Fruit fly (Drosophila melanogaster) whole organism, prepupa: Measurements from ENCODE around the gene Naa80.

Experiments
- Blimp-1 ChIP-seq: fragments of 200-800 bp; sonication (Bioruptor generic); optimal IDR thresholded peaks from 3 replicates; lab custom pipeline; 2017; ENCODE audit warnings: missing biosample characterization, missing genetic modification characterization, mild to moderate bottlenecking, moderate library complexity, missing genetic modification reagents
- CG10631 ChIP-seq: fragments of 200-800 bp; sonication (Bioruptor generic); optimal IDR thresholded peaks from 2 replicates; lab custom pipeline; 2016; ENCODE audit warnings: missing biosample characterization, missing genetic modification characterization
- CG11294 ChIP-seq: fragments of 200-800 bp; sonication (Bioruptor generic); IDR thresholded peaks from 2 replicates; pipeline ENCODE4 v1.3.6; 2022; ENCODE audit warnings: missing biosample characterization, missing genetic modification characterization
- CG11762 ChIP-seq: fragments of 200-800 bp; sonication (Bioruptor generic); optimal IDR thresholded peaks from 3 replicates; lab custom pipeline; 2016; ENCODE audit warnings: missing biosample characterization, missing genetic modification characterization; ENCODE audit not compliant: insufficient read depth
- CG1621 ChIP-seq: fragments of 200-800 bp; sonication (Bioruptor generic); optimal IDR thresholded peaks from 3 replicates; lab custom pipeline; 2018; ENCODE audit warnings: missing biosample characterization, mild to moderate bottlenecking, missing genetic modification characterization
- CG3032 ChIP-seq: fragments of 200-800 bp; optimal IDR thresholded peaks from 2 replicates; lab custom pipeline; 2019; ENCODE audit warnings: missing biosample characterization, mild to moderate bottlenecking, missing genetic modification characterization, moderate library complexity
- CG31627 ChIP-seq: fragments of 200-800 bp; sonication (Bioruptor generic); optimal IDR thresholded peaks from 3 replicates; lab custom pipeline; 2016; ENCODE audit warnings: missing biosample characterization, missing genetic modification characterization
- CG34406 ChIP-seq: fragments of 200-800 bp; sonication (Bioruptor generic); optimal IDR thresholded peaks from 3 replicates; lab custom pipeline; 2016; ENCODE audit warnings: missing biosample characterization, missing genetic modification characterization
- CG6276 ChIP-seq: fragments of 200-800 bp; sonication (Bioruptor generic); optimal IDR thresholded peaks from 2 replicates; lab custom pipeline; 2017; ENCODE audit warnings: missing biosample characterization, mild to moderate bottlenecking, missing genetic modification characterization
- CG7368 ChIP-seq: fragments of 200-800 bp; sonication (Bioruptor generic); optimal IDR thresholded peaks from 3 replicates; lab custom pipeline; 2016; ENCODE audit warnings: missing biosample characterization, missing genetic modification characterization
- CG8119 ChIP-seq: fragments of 200-800 bp; sonication (Bioruptor generic); IDR thresholded peaks from 3 replicates; pipeline ENCODE4 v1.3.6; 2022; ENCODE audit warnings: missing biosample characterization, missing genetic modification characterization
- CG8319 ChIP-seq: fragments of 200-800 bp; sonication (Bioruptor generic); optimal IDR thresholded peaks from 3 replicates; lab custom pipeline; 2016; ENCODE audit warnings: missing biosample characterization, missing genetic modification characterization
- CG8632 ChIP-seq: fragments of 200-800 bp; sonication (Bioruptor generic); optimal IDR thresholded peaks from 3 replicates; lab custom pipeline; 2016; ENCODE audit warnings: missing biosample characterization, missing genetic modification characterization
- CG9139 ChIP-seq: fragments of 200-800 bp; sonication (Bioruptor generic); optimal IDR thresholded peaks from 3 replicates; lab custom pipeline; 2017; ENCODE audit warnings: missing biosample characterization, mild to moderate bottlenecking, missing genetic modification characterization
- Eip78C ChIP-seq: fragments of 200-800 bp; sonication (Bioruptor generic); peaks from one replicate; lab custom pipeline; 2016; ENCODE audit warnings: missing biosample characterization, missing genetic modification characterization
- Ets96B ChIP-seq: fragments of 200-800 bp; optimal IDR thresholded peaks from 2 replicates; lab custom pipeline; 2019; ENCODE audit warnings: missing biosample characterization, mild to moderate bottlenecking, missing genetic modification characterization, moderate library complexity
- Hr38 ChIP-seq: sonication (Bioruptor generic); optimal IDR thresholded peaks from 2 replicates; lab custom pipeline; 2016; ENCODE audit warnings: missing biosample characterization, missing genetic modification characterization
- Hr39 ChIP-seq: fragments of 200-800 bp; sonication (Bioruptor generic); optimal IDR thresholded peaks from 2 replicates; lab custom pipeline; 2016; ENCODE audit warnings: missing biosample characterization, missing genetic modification characterization
- Lpt ChIP-seq: fragments of 200-800 bp; sonication (Bioruptor generic); optimal IDR thresholded peaks from 3 replicates; lab custom pipeline; 2016; ENCODE audit warnings: missing biosample characterization, missing genetic modification characterization
- OdsH ChIP-seq: fragments of 200-800 bp; sonication (Bioruptor generic); optimal IDR thresholded peaks from 3 replicates; lab custom pipeline; 2016; ENCODE audit warnings: missing biosample characterization, missing genetic modification characterization
- Sox14 ChIP-seq: fragments of 200-800 bp; sonication (Bioruptor generic); optimal IDR thresholded peaks from 3 replicates; lab custom pipeline; 2016; ENCODE audit warnings: missing biosample characterization, missing genetic modification characterization
- Sox15 ChIP-seq: fragments of 200-800 bp; sonication (Bioruptor generic); optimal IDR thresholded peaks from 3 replicates; lab custom pipeline; 2016; ENCODE audit warnings: missing biosample characterization, missing genetic modification characterization
- cyc ChIP-seq: fragments of 200-800 bp; sonication (Bioruptor generic); optimal IDR thresholded peaks from 3 replicates; lab custom pipeline; 2016; ENCODE audit warnings: missing biosample characterization, missing genetic modification characterization
- eg ChIP-seq: fragments of 200-800 bp; sonication (Bioruptor generic); IDR thresholded peaks from 3 replicates; pipeline ENCODE4 v1.3.6; 2022; ENCODE audit warnings: missing biosample characterization, missing genetic modification characterization
- esn ChIP-seq: fragments of 200-800 bp; sonication (Bioruptor generic); optimal IDR thresholded peaks from 2 replicates; lab custom pipeline; 2016; ENCODE audit warnings: missing biosample characterization, mild to moderate bottlenecking, missing genetic modification characterization, moderate library complexity
- fd85E ChIP-seq: fragments of 200-800 bp; sonication (Bioruptor generic); optimal IDR thresholded peaks from 3 replicates; lab custom pipeline; 2016; ENCODE audit warnings: missing biosample characterization, missing genetic modification characterization
- fkh ChIP-seq: fragments of 200-800 bp; sonication (Bioruptor generic); optimal IDR thresholded peaks from 3 replicates; lab custom pipeline; 2017; ENCODE audit warnings: missing biosample characterization, mild to moderate bottlenecking, missing genetic modification characterization, moderate library complexity
- lz ChIP-seq: fragments of 200-800 bp; sonication (Bioruptor generic); optimal IDR thresholded peaks from 3 replicates; lab custom pipeline; 2016; ENCODE audit warnings: missing biosample characterization, missing genetic modification characterization
- net ChIP-seq: fragments of 200-800 bp; sonication (Bioruptor generic); optimal IDR thresholded peaks from 3 replicates; lab custom pipeline; 2016; ENCODE audit warnings: missing biosample characterization, missing genetic modification characterization
- salr ChIP-seq, 2 experiments: fragments of 200-800 bp; sonication (Bioruptor generic); optimal IDR thresholded peaks; 3 replicates each; lab custom pipeline; 2016 to 2018; ENCODE audit warnings: missing biosample characterization in 2 of 2, missing genetic modification characterization in 2 of 2, mild to moderate bottlenecking in 1 of 2
- spab ChIP-seq: fragments of 200-800 bp; sonication (Bioruptor generic); optimal IDR thresholded peaks from 2 replicates; lab custom pipeline; 2017; ENCODE audit warnings: missing biosample characterization, mild to moderate bottlenecking, missing genetic modification characterization, missing genetic modification reagents
- svp ChIP-seq: fragments of 200-800 bp; sonication (Bioruptor generic); peaks from one replicate; lab custom pipeline; 2016; ENCODE audit warnings: missing biosample characterization, missing genetic modification characterization
- topi ChIP-seq: fragments of 200-800 bp; sonication (Bioruptor generic); optimal IDR thresholded peaks from 3 replicates; lab custom pipeline; 2016; ENCODE audit warnings: missing biosample characterization, missing genetic modification characterization
- vri ChIP-seq: fragments of 200-800 bp; sonication (Bioruptor generic); optimal IDR thresholded peaks from 3 replicates; lab custom pipeline; 2016; ENCODE audit warnings: missing biosample characterization, mild to moderate bottlenecking, missing genetic modification characterization

Gene Naa80

DNA sequence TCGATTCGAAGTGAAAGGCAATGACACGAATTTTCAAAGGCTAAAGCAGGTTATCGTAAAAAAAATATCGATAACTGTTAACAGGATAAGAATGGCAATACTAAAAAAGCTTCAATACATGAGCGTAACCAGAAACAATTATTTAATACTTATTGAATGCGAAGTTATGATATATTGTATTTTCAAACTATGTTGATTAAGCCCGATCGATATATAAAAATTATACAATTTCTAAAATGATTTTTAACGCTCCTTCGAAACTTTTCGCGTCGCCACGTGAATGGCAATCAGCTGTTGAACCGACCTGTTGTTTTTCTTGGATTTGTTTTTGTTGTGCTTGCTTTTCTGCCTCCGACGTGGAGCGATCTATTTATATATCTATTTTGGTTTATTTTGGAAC, 11.4 kb upstream of the Naa80 start, which contains the start of the genes Alg12 and Rpt3R:
Gene Alg12, plus strand, starts transcription at position 305 of the 400 bp plus-strand sequence.
Gene Rpt3R, minus strand, starts transcription at position 324 of the 400 bp plus-strand sequence.
- no peak for TF ChIP-seq Eip78C (GFP tag; lab: Kevin White, UChicago)
- no peak for TF ChIP-seq lz
- TF ChIP-seq eg (GFP tag; lab: Robert Waterston, UW): no peak
- no peak for TF ChIP-seq CG8632 (GFP tag; lab: Kevin White, UChicago)
- no peak for TF ChIP-seq CG7368 (GFP tag; lab: Kevin White, UChicago)
- TF ChIP-seq OdsH: no peak
- no peak for TF ChIP-seq fd85E (GFP tag; lab: Kevin White, UChicago)
- TF ChIP-seq Ets96B (tag; lab: Kevin White, UChicago): no peak
- TF ChIP-seq Sox15 (GFP tag; lab: Kevin White, UChicago): no peak
- TF ChIP-seq CG1621 (tag; lab: Kevin White, UChicago): no peak
- no peak for TF ChIP-seq Sox14 (GFP tag; lab: Kevin White, UChicago)
- no peak for TF ChIP-seq spab (GFP tag; lab: Kevin White, UChicago)
- no peak for TF ChIP-seq Hr39
- no peak for TF ChIP-seq cyc

DNA sequence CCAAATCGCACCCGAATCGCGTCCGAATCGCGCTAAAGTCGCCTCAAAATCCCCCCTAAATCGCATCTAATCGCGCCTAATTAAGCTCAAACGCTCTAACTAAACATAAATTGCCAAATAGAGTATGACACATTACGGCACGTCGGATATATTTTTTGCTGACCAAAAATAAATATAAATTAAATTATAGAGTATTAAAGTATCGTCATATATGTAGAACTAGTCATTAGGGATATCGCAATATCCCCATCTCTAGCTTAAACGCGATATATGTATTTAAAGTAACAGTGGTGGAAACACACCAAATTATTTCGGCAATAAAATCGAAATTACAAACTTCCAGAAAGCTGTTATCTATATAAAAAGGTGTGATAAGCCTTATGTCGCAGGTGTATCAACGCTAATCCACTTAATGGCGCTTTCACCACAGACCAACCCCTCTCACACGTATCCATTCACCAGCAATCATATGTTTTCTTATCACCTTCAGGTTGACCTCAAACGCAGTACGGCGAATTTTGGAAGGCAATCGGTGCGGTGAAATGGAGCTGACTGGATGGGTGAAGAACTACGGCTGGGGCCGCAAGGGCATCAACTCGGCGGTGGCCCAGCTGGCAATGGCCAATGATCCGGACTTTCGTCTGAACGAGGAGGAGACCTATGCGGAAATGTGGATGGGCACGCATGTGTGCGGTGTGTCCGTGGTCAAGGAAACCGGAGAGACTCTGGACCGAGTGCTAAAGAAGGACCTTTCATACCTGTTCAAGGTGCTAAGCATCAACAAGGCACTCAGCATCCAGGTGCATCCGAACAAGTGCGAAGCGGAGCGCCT, 8.1 kb upstream of the Naa80 start, which contains the start of gene Mpi:
Gene Mpi, plus strand, starts transcription at position 263 of the 832 bp plus-strand sequence.
- TF ChIP-seq net (GFP tag; lab: Kevin White, UChicago) (no peak), esn (GFP tag; lab: Kevin White, UChicago) (peak; percentile 34), eg (GFP tag; lab: Robert Waterston, UW) (0 out of 3 replicates have a peak, but pooled peaks have one; percentile 30), CG6276 (GFP tag; lab: Kevin White, UChicago) (no peak), svp (GFP tag; lab: Kevin White, UChicago) (peak; percentile 98), CG3032 (peak; percentile 36), vri (GFP tag; lab: Kevin White, UChicago) (no peak), CG8119 (0 out of 3 replicates have a peak, but pooled peaks have one; percentile 23), Hr38 (GFP tag; lab: Kevin White, UChicago) (no peak)

DNA sequence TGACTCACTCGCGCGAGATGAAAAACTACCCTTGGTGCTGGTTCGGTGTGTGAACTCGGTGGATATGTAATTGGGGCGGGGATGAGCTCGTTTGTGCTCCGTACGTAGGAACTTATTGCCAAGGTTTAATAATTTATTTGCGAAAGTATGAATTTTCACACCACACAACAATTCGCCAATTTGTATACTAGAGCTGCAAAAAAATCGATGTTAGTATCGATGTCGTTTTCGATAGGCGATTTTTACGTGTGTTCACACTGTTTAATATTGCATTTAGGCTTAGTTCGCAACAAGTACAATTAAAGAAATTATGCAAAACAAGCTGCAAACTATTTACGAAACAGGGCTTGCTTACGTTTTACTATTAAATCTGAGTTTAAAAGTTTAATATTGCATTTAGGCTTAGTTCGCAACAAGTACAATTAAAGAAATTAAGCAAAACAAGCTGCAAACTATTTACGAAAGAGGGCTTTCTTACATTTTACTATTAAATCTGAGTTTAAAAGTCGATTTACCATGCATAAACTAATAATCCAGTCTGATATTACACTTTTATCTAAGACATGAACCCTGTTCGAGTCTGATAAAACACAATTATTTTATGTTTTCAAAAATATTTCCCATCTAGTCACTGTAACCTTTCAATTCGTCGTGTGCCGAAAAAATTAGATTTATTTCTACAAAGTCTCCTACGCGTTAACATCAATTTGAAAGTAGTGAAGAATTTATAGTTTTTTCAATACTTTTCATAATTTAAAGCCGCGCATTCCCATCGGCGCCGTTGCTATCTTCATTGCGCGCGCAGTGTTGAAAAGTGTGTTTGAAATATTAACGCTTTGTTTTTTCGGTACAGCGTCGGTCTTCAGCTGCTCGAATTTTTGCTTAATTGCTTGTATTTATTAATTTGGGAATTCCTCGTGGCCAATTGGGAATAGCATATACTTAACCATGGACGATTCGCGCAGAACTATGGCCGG, 4.4 kb upstream of the Naa80 start, which contains the start of the genes Snap24 and CG8478:
Gene Snap24, minus strand, starts transcription at position 196 of the 977 bp plus-strand sequence.
Gene CG8478, plus strand, starts transcription at position 696 of the 977 bp plus-strand sequence.
- TF ChIP-seq Eip78C (GFP tag; lab: Kevin White, UChicago) (peak; percentile 61), CG34406 (GFP tag; lab: Kevin White, UChicago) (no peak), CG9139 (GFP tag; lab: Kevin White, UChicago) (no peak), topi (GFP tag; lab: Kevin White, UChicago) (peak; percentile 44), fkh (GFP tag; lab: Kevin White, UChicago) (no peak), CG31627 (GFP tag; lab: Kevin White, UChicago) (no peak), lz (no peak), CG3032 (peak; percentile 13), CG1621 (tag; lab: Kevin White, UChicago) (no peak), CG11762 (no peak), CG10631 (no peak), salr (GFP tag; optimal IDR thresholded peaks at IDR 0.05; lab: Kevin White, UChicago) (no peak), cyc (no peak), net (GFP tag; lab: Kevin White, UChicago) (no peak)

DNA sequence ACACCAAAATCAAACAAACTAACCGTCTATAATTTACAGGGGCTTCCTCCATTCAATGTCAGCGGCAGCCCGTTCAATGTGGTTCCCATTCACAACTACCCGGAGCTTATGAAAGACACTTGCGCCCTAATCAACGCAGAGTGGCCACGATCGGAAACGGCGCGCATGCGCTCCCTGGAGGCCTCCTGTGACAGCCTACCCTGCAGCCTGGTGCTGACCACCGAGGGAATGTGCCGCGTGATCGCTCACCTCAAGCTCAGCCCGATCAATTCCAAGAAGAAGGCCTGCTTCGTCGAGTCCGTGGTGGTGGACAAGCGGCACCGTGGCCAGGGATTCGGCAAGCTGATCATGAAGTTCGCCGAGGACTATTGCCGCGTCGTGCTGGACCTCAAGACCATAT, 1.2 kb downstream of the Naa80 start, which contains the start of gene MED6:
Gene MED6, minus strand, starts transcription at position 101 of the 400 bp plus-strand sequence.
- TF ChIP-seq CG34406 (GFP tag; lab: Kevin White, UChicago) (no peak), esn (GFP tag; lab: Kevin White, UChicago) (no peak), CG8319 (GFP tag; lab: Kevin White, UChicago) (no peak), spab (GFP tag; lab: Kevin White, UChicago) (no peak), svp (GFP tag; lab: Kevin White, UChicago) (no peak), CG11294 (GFP tag; lab: Robert Waterston, UW) (no peak), Blimp-1 (no peak), CG10631 (no peak), Lpt (GFP tag; lab: Kevin White, UChicago) (no peak)
